Fruit fly (Drosophila melanogaster) whole organism, embryonic: Measurements from ENCODE around the gene Nckx30C.

Source experiments
- BtbVII ChIP-seq: fragments of 200-800 bp; sonication (Bioruptor generic); optimal IDR thresholded peaks from 3 replicates; lab custom pipeline; 2017; ENCODE audit warnings: missing biosample characterization, mild to moderate bottlenecking, missing genetic modification characterization
- CG10147 ChIP-seq: fragments of 200-800 bp; sonication (Bioruptor generic); optimal IDR thresholded peaks from 2 replicates; lab custom pipeline; 2019; ENCODE audit warnings: missing biosample characterization, mild to moderate bottlenecking, missing genetic modification characterization, moderate library complexity
- CG10431 ChIP-seq: fragments of 200-800 bp; sonication (Bioruptor generic); optimal IDR thresholded peaks from 3 replicates; lab custom pipeline; 2018; ENCODE audit warnings: missing biosample characterization, mild to moderate bottlenecking, missing genetic modification characterization
- CG10543 ChIP-seq: fragments of 200-800 bp; sonication (Bioruptor generic); optimal IDR thresholded peaks from 3 replicates; lab custom pipeline; 2017; ENCODE audit warnings: missing biosample characterization, mild to moderate bottlenecking, missing genetic modification characterization, moderate library complexity
- CG10979 ChIP-seq: fragments of 200-800 bp; sonication (Bioruptor generic); optimal IDR thresholded peaks from 2 replicates; lab custom pipeline; 2018; ENCODE audit warnings: missing biosample characterization, mild to moderate bottlenecking, missing genetic modification characterization, moderate library complexity
- CG11398 ChIP-seq: fragments of 200-800 bp; sonication (Bioruptor generic); optimal IDR thresholded peaks from 2 replicates; lab custom pipeline; 2016; ENCODE audit warnings: missing biosample characterization, missing genetic modification characterization
- CG11560 ChIP-seq: fragments of 200-800 bp; sonication (Bioruptor generic); IDR thresholded peaks from 3 replicates; pipeline ENCODE4 v1.3.6; 2022; ENCODE audit warnings: missing biosample characterization, missing genetic modification characterization
- CG11695 ChIP-seq: fragments of 200-800 bp; sonication (Bioruptor generic); IDR thresholded peaks from 3 replicates; pipeline ENCODE4 v1.3.6; 2022; ENCODE audit warnings: missing biosample characterization, missing genetic modification characterization
- CG12391 ChIP-seq: fragments of 200-800 bp; sonication (Bioruptor generic); optimal IDR thresholded peaks from 3 replicates; lab custom pipeline; 2018; ENCODE audit warnings: missing biosample characterization, mild to moderate bottlenecking, missing genetic modification characterization, moderate library complexity
- CG12744 ChIP-seq: fragments of 200-800 bp; sonication (Bioruptor generic); optimal IDR thresholded peaks from 2 replicates; lab custom pipeline; 2016; ENCODE audit warnings: missing biosample characterization, missing genetic modification characterization
- CG13123 ChIP-seq: fragments of 200-800 bp; sonication (Bioruptor generic); optimal IDR thresholded peaks from 2 replicates; lab custom pipeline; 2016; ENCODE audit warnings: missing biosample characterization, missing genetic modification characterization
- CG13296 ChIP-seq: fragments of 200-800 bp; sonication (Bioruptor generic); optimal IDR thresholded peaks from 3 replicates; lab custom pipeline; 2018; ENCODE audit warnings: missing biosample characterization, mild to moderate bottlenecking, missing genetic modification characterization
- CG17361 ChIP-seq: fragments of 200-800 bp; sonication (Bioruptor generic); IDR thresholded peaks from 3 replicates; pipeline ENCODE4 v1.3.6; 2022; ENCODE audit warnings: missing biosample characterization, missing genetic modification characterization
- CG17829 ChIP-seq: fragments of 200-800 bp; optimal IDR thresholded peaks from 2 replicates; lab custom pipeline; 2019; ENCODE audit warnings: missing biosample characterization, mild to moderate bottlenecking, missing genetic modification characterization, moderate library complexity
- CG1832 ChIP-seq: fragments of 200-800 bp; sonication (Bioruptor generic); optimal IDR thresholded peaks from 2 replicates; lab custom pipeline; 2017; ENCODE audit warnings: missing biosample characterization, mild to moderate bottlenecking, missing genetic modification characterization, inconsistent platforms
- CG32767 ChIP-seq: fragments of 200-800 bp; sonication (Bioruptor generic); IDR thresholded peaks from 2 replicates; pipeline ENCODE4 v1.3.6; 2022; ENCODE audit warnings: missing biosample characterization, missing genetic modification characterization
- CG33213 ChIP-seq: fragments of 200-800 bp; sonication (Bioruptor generic); optimal IDR thresholded peaks from 3 replicates; lab custom pipeline; 2016; ENCODE audit warnings: missing biosample characterization, missing genetic modification characterization
- CG34376 ChIP-seq: fragments of 200-800 bp; sonication (Bioruptor generic); optimal IDR thresholded peaks from 2 replicates; lab custom pipeline; 2018; ENCODE audit warnings: missing biosample characterization, mild to moderate bottlenecking, missing genetic modification characterization
- CG4424 ChIP-seq: fragments of 200-800 bp; sonication (Bioruptor generic); optimal IDR thresholded peaks from 3 replicates; lab custom pipeline; 2016; ENCODE audit warnings: missing biosample characterization, missing genetic modification characterization
- CG4707 ChIP-seq: fragments of 200-800 bp; sonication (Bioruptor generic); optimal IDR thresholded peaks from 2 replicates; lab custom pipeline; 2018; ENCODE audit warnings: missing biosample characterization, mild to moderate bottlenecking, missing genetic modification characterization, moderate library complexity
- Camta ChIP-seq: fragments of 200-800 bp; sonication (Bioruptor generic); optimal IDR thresholded peaks from 2 replicates; lab custom pipeline; 2016; ENCODE audit warnings: missing biosample characterization, missing genetic modification characterization
- Dbx ChIP-seq: fragments of 200-800 bp; sonication (Bioruptor generic); IDR thresholded peaks from 3 replicates; pipeline ENCODE4 v1.3.6; 2022; ENCODE audit warnings: missing biosample characterization, missing genetic modification characterization
- Doc2 ChIP-seq: fragments of 200-800 bp; sonication (Bioruptor generic); IDR thresholded peaks from 2 replicates; pipeline ENCODE4 v1.3.6; 2022; ENCODE audit warnings: missing biosample characterization, missing genetic modification characterization
- Ets97D ChIP-seq: fragments of 200-800 bp; sonication (Bioruptor generic); optimal IDR thresholded peaks from 3 replicates; lab custom pipeline; 2016; ENCODE audit warnings: missing biosample characterization, missing genetic modification characterization
- Hr39 ChIP-seq: fragments of >200 bp; optimal IDR thresholded peaks from 2 replicates; lab custom pipeline; 2017
- NC2β ChIP-seq: fragments of 200-800 bp; sonication (Bioruptor generic); optimal IDR thresholded peaks from 2 replicates; lab custom pipeline; 2016; ENCODE audit warnings: missing biosample characterization, missing genetic modification characterization
- Nf-YB ChIP-seq: fragments of 200-800 bp; sonication (Bioruptor generic); optimal IDR thresholded peaks from 3 replicates; lab custom pipeline; 2019; ENCODE audit warnings: missing biosample characterization, mild to moderate bottlenecking, missing genetic modification characterization, moderate library complexity
- Opbp ChIP-seq: fragments of 200-800 bp; sonication (Bioruptor generic); IDR thresholded peaks from 3 replicates; pipeline ENCODE4 v1.3.6; 2022; ENCODE audit warnings: missing biosample characterization, missing genetic modification characterization; ENCODE audit not compliant: partially characterized antibody
- cad ChIP-seq: fragments of >200 bp; optimal IDR thresholded peaks from 2 replicates; lab custom pipeline; 2017; ENCODE audit warnings: missing biosample characterization, missing genetic modification characterization
- chn ChIP-seq: fragments of 200-800 bp; sonication (Bioruptor generic); optimal IDR thresholded peaks from 2 replicates; lab custom pipeline; 2016; ENCODE audit warnings: missing biosample characterization, missing genetic modification characterization
- cwo ChIP-seq: fragments of 200-800 bp; sonication (Bioruptor generic); optimal IDR thresholded peaks from 3 replicates; lab custom pipeline; 2017; ENCODE audit warnings: missing biosample characterization, missing genetic modification characterization, mild to moderate bottlenecking, moderate library complexity, missing genetic modification reagents
- dimm ChIP-seq: fragments of 200-800 bp; sonication (Bioruptor generic); IDR thresholded peaks from 2 replicates; pipeline ENCODE4 v1.3.6; 2022; ENCODE audit warnings: missing biosample characterization, missing genetic modification characterization
- dmrt99B ChIP-seq: fragments of 200-800 bp; sonication (Bioruptor generic); optimal IDR thresholded peaks from 2 replicates; lab custom pipeline; 2018; ENCODE audit warnings: missing biosample characterization, mild to moderate bottlenecking, missing genetic modification characterization, moderate library complexity
- dysf ChIP-seq: fragments of 200-800 bp; sonication (Bioruptor generic); IDR thresholded peaks from 3 replicates; pipeline ENCODE4 v1.3.6; 2022; ENCODE audit warnings: missing biosample characterization, missing genetic modification characterization
- ems ChIP-seq: fragments of 200-800 bp; sonication (Bioruptor generic); optimal IDR thresholded peaks from 3 replicates; lab custom pipeline; 2016; ENCODE audit warnings: missing biosample characterization, missing genetic modification characterization
- eve ChIP-seq, 2 experiments: fragments of >200 bp; optimal IDR thresholded peaks; 2 replicates each; lab custom pipeline; 2017; ENCODE audit warnings: missing biosample characterization in 2 of 2, missing genetic modification characterization in 2 of 2
- fru ChIP-seq: fragments of >200 bp; optimal IDR thresholded peaks from 2 replicates; lab custom pipeline; 2017
- gcm ChIP-seq: fragments of 200-800 bp; sonication (Bioruptor generic); optimal IDR thresholded peaks from 2 replicates; lab custom pipeline; 2019; ENCODE audit warnings: missing biosample characterization, mild to moderate bottlenecking, missing genetic modification characterization, moderate library complexity
- gsb ChIP-seq: fragments of 200-800 bp; sonication (Bioruptor generic); IDR thresholded peaks from 2 replicates; pipeline ENCODE4 v1.3.6; 2022; ENCODE audit warnings: missing biosample characterization, missing genetic modification characterization
- hkb ChIP-seq, 2 experiments: fragments of 200-800 bp in 1 of 2; fragments of >200 bp in 1 of 2; sonication (Bioruptor generic) in 1 of 2; IDR thresholded peaks in 1 of 2; optimal IDR thresholded peaks in 1 of 2; 2 replicates each; pipeline versions ENCODE4 v1.3.6 to Lab custom; 2017 to 2022; ENCODE audit warnings: missing biosample characterization in 1 of 2, missing genetic modification characterization in 1 of 2
- phol ChIP-seq: fragments of 200-800 bp; sonication (Bioruptor generic); optimal IDR thresholded peaks from 3 replicates; lab custom pipeline; 2018; ENCODE audit warnings: missing biosample characterization, mild to moderate bottlenecking, missing genetic modification characterization, moderate library complexity
- ranshi ChIP-seq: fragments of 200-800 bp; sonication (Bioruptor generic); IDR thresholded peaks from 2 replicates; pipeline ENCODE4 v1.3.6; 2022; ENCODE audit warnings: missing biosample characterization, missing genetic modification characterization
- rib ChIP-seq: fragments of 200-800 bp; sonication (Bioruptor generic); IDR thresholded peaks from 2 replicates; pipeline ENCODE4 v1.3.6; 2022; ENCODE audit warnings: missing biosample characterization, missing genetic modification characterization
- ro ChIP-seq: fragments of 200-800 bp; sonication (Bioruptor generic); IDR thresholded peaks from 2 replicates; pipeline ENCODE4 v1.3.6; 2022; ENCODE audit warnings: missing biosample characterization, missing genetic modification characterization
- row ChIP-seq: fragments of 200-800 bp; sonication (Bioruptor generic); IDR thresholded peaks from 3 replicates; pipeline ENCODE4 v1.3.6; 2022; ENCODE audit warnings: missing biosample characterization, missing genetic modification characterization
- sens ChIP-seq: fragments of 200-800 bp; sonication (Bioruptor generic); peaks from one replicate; lab custom pipeline; 2016; ENCODE audit warnings: missing biosample characterization, missing genetic modification characterization
- shn ChIP-seq: fragments of 200-800 bp; sonication (Bioruptor generic); optimal IDR thresholded peaks from 3 replicates; lab custom pipeline; 2016; ENCODE audit warnings: missing biosample characterization, missing genetic modification characterization
- stwl ChIP-seq: fragments of 200-800 bp; sonication (Bioruptor generic); optimal IDR thresholded peaks from 3 replicates; lab custom pipeline; 2018; ENCODE audit warnings: missing biosample characterization, mild to moderate bottlenecking, missing genetic modification characterization, moderate library complexity
- vnd ChIP-seq: fragments of 200-800 bp; sonication (Bioruptor generic); IDR thresholded peaks from 3 replicates; pipeline ENCODE4 v1.3.6; 2022; ENCODE audit warnings: missing biosample characterization, missing genetic modification characterization; ENCODE audit not compliant: partially characterized antibody

Nckx30C gene

dm6 chr2L:9757990-9758814, 11.9 kb upstream of the Nckx30C start, which contains the start of gene zf30C (continued):
- TF ChIP-seq CG33213 (GFP tag; lab: Kevin White, UChicago) (peak; percentile 84), ems (GFP tag; lab: Kevin White, UChicago) (peak; percentile 89), CG32767 (no peak; the same call in none of the 2 replicates), ranshi (GFP tag; lab: Robert Waterston, UW) (peak; percentile 84), cad (GFP tag; lab: Kevin White, UChicago) (no peak), CG11695 (GFP tag; lab: Robert Waterston, UW) (peak; percentile 63; the same call in 2 of the 3 replicates), CG4424 (peak; percentile 82), Nf-YB (peak; percentile 33), CG11560 (tag; lab: Robert Waterston, UW) (peak; percentile 54; the same call in 1 of the 3 replicates), CG17361 (GFP tag; lab: Robert Waterston, UW) (peak; percentile 77), fru (peak; percentile 57), dmrt99B (tag; lab: Kevin White, UChicago) (peak; percentile 71), CG17829 (tag; lab: Kevin White, UChicago) (peak; percentile 82), CG13123 (GFP tag; lab: Kevin White, UChicago) (peak; percentile 78), CG4707 (GFP tag; lab: Kevin White, UChicago) (peak; percentile 41), Hr39 (lab: Kevin White, UChicago) (no peak), dimm (peak; percentile 30; the same call in 1 of the 2 replicates), NC2β (GFP tag; lab: Kevin White, UChicago) (peak; percentile 87), cwo (GFP tag; lab: Kevin White, UChicago) (peak; percentile 48), ro (GFP tag; lab: Robert Waterston, UW) (0 out of 2 replicates have a peak, but pooled peaks have one; percentile 30), rib (GFP tag; lab: Robert Waterston, UW) (peak; percentile 47), CG1832 (GFP tag; lab: Kevin White, UChicago) (no peak), Camta (peak; percentile 84), hkb (optimal IDR thresholded peaks at IDR 0.05; lab: Kevin White, UChicago) (peak; percentile 74), hkb (GFP tag; IDR thresholded peaks at IDR 0.05; lab: Robert Waterston, UW) (peak; percentile 65), dysf (peak; percentile 82), CG13296 (GFP tag; lab: Kevin White, UChicago) (peak; percentile 77), CG10431 (GFP tag; lab: Kevin White, UChicago) (no peak), CG12744 (GFP tag; lab: Kevin White, UChicago) (peak; percentile 82), gcm (GFP tag; lab: Kevin White, UChicago) (peak; percentile 26), Opbp (peak; percentile 75), CG10147 (GFP tag; lab: Kevin White, UChicago) (peak; percentile 56), CG34376 (GFP tag; lab: Kevin White, UChicago) (peak; percentile 28), CG12391 (tag; lab: Kevin White, UChicago) (peak; percentile 79), Dbx (peak; percentile 89), Doc2 (GFP tag; lab: Robert Waterston, UW) (0 out of 2 replicates have a peak, but pooled peaks have one; percentile 53), CG11398 (GFP tag; lab: Kevin White, UChicago) (peak; percentile 74), shn (peak; percentile 93), stwl (tag; lab: Kevin White, UChicago) (peak; percentile 58), gsb (GFP tag; lab: Robert Waterston, UW) (peak; percentile 70), eve (GFP tag; optimal IDR thresholded peaks at IDR 0.05; lab: Kevin White, UChicago) (no peak), sens (GFP tag; lab: Kevin White, UChicago) (peak; percentile 97), row (GFP tag; lab: Robert Waterston, UW) (peak; percentile 91), phol (tag; lab: Kevin White, UChicago) (peak; percentile 63), BtbVII (GFP tag; lab: Kevin White, UChicago) (peak; percentile 57), vnd (GFP tag; lab: Robert Waterston, UW) (peak; percentile 57), Ets97D (GFP tag; lab: Kevin White, UChicago) (peak; percentile 75), chn (GFP tag; lab: Kevin White, UChicago) (peak; percentile 95), CG10543 (GFP tag; lab: Kevin White, UChicago) (peak; percentile 83), CG10979 (tag; lab: Kevin White, UChicago) (peak; percentile 54)
